Worm (Caenorhabditis elegans) whole organism, midembryonic: ENCODE data around the gene C27F2.9.
"Not testable (repeated sequence)": the region's sequence is repeated elsewhere in the genome, so short reads cannot be mapped to it uniquely, and the experiment has no call there.

Experiments used
- T22C8.4 ChIP-seq: fragments of 200-800 bp; sonication (Bioruptor generic); IDR thresholded peaks from 2 replicates; pipeline ENCODE4 v1.3.6; 2022; ENCODE audit warnings: missing genetic modification characterization, missing compliant biosample characterization
- cog-1 ChIP-seq: sonication (generic microtip); optimal IDR thresholded peaks from 2 replicates; lab custom pipeline; 2016; ENCODE audit warnings: missing genetic modification characterization, missing compliant biosample characterization
- flt-1 ChIP-seq: fragments of 200-800 bp; sonication (Bioruptor generic); IDR thresholded peaks from 2 replicates; pipeline ENCODE4 v1.3.6; 2022; ENCODE audit warnings: missing genetic modification characterization, missing compliant biosample characterization
- klf-2 ChIP-seq: fragments of 200-800 bp; sonication (Bioruptor generic); conservative IDR thresholded peaks from 2 replicates; pipeline ENCODE4 v1.3.6; 2022; ENCODE audit warnings: missing genetic modification reagents, missing genetic modification characterization, missing compliant biosample characterization
- med-1 ChIP-seq: sonication (generic microtip); optimal IDR thresholded peaks from 2 replicates; lab custom pipeline; 2017; ENCODE audit warnings: missing genetic modification characterization, mild to moderate bottlenecking, missing compliant biosample characterization, antibody characterized with exemption, missing genetic modification reagents; ENCODE audit not compliant: insufficient read depth
- ref-1 ChIP-seq: fragments of 200-800 bp; sonication (Bioruptor generic); conservative IDR thresholded peaks from 2 replicates; pipeline ENCODE4 v1.3.6; 2022; ENCODE audit warnings: missing genetic modification reagents, missing genetic modification characterization, missing compliant biosample characterization
- tab-1 ChIP-seq: fragments of 200-800 bp; sonication (Bioruptor generic); IDR thresholded peaks from 2 replicates; pipeline ENCODE4 v1.3.6; 2022; ENCODE audit warnings: missing genetic modification characterization, missing compliant biosample characterization
- ztf-23 ChIP-seq: fragments of 200-800 bp; sonication (Bioruptor generic); IDR thresholded peaks from 2 replicates; pipeline ENCODE4 v1.3.6; 2022; ENCODE audit warnings: missing genetic modification reagents, missing genetic modification characterization, missing compliant biosample characterization
- ztf-29 ChIP-seq: fragments of 200-800 bp; sonication (Bioruptor generic); IDR thresholded peaks from 2 replicates; pipeline ENCODE4 v1.3.6; 2022; ENCODE audit warnings: missing genetic modification reagents, missing genetic modification characterization, missing compliant biosample characterization

C27F2.9 gene

DNA sequence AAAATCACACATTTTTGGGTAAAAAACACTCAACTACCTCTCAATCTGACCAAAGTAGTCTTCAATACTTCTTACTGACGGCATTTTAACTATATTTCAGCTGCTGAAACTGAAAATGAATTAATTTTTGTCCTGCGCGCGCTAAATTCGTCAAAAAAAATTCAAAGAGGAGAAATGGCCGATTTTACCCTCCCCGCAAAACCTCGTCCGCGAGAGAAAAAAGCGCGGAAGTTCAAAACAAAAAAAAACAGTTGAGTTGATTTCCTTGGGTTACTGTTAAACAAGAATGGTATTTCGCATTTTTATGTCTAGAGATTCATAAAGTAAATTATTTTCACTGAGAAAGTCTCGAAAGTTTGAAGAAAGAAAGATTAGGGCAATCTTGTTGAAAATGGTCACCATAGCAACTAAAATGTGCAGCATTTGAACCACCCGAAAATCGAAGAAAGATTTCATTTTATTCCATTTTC is 24.0 kb upstream of the C27F2.9 start, which contains the start of the genes C27F2.10 and wdr-60:
C27F2.10 (minus strand) TSS at position 109 of the 470 bp plus-strand sequence.
wdr-60 (plus strand) TSS at position 420 of the 470 bp plus-strand sequence.
- TF ChIP-seq flt-1 (0 out of 2 replicates have a peak, but pooled peaks have one; percentile 42), ztf-29 (GFP tag; lab: Robert Waterston, UW) (no peak), ztf-23 (no peak), klf-2 (GFP tag; lab: Robert Waterston, UW) (no peak), T22C8.4 (GFP tag; lab: Robert Waterston, UW) (no peak), med-1 (GFP tag; lab: Kevin White, UChicago) (no peak)

DNA sequence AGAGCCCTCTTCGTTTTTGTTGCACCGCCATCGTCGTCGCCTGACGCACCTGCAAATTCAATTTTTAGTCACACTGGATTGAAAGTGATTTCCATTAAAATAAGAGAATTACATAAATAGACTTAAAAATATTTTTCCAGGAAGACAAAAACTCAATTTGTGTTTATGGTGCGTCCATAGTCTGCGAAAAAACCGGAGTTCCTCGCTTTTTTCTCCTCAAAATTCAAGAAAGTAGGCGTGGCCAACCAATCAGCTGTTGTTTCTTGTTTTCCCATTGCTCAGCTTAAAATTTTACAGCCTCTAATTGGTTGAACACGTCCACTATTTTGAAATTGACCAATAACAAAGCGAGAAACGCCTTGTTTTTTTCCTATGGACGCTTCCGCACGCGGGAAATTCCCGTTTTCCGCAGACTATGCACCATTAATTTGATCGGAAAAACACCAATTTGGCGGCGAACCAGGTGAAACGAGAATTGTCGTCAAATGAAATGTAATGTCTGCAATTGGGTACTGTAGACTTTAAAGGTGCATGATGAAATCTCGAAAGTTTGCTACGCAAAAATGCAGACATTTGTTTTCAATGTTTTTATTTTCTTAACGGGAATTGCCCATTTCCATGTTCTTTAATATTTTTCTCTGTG is 21.7 kb upstream of the C27F2.9 start, which contains the start of gene C27F2.7:
C27F2.7 (minus strand) TSS at position 51 of the 643 bp plus-strand sequence.
- TF ChIP-seq cog-1 (tag; lab: Kevin White, UChicago): no peak
- TF ChIP-seq flt-1: no peak
- TF ChIP-seq ztf-29 (GFP tag; lab: Robert Waterston, UW): no peak
- TF ChIP-seq T22C8.4 (GFP tag; lab: Robert Waterston, UW): no peak
- no peak for TF ChIP-seq med-1 (GFP tag; lab: Kevin White, UChicago)
- no peak for TF ChIP-seq ref-1 (GFP tag; lab: Robert Waterston, UW)

DNA sequence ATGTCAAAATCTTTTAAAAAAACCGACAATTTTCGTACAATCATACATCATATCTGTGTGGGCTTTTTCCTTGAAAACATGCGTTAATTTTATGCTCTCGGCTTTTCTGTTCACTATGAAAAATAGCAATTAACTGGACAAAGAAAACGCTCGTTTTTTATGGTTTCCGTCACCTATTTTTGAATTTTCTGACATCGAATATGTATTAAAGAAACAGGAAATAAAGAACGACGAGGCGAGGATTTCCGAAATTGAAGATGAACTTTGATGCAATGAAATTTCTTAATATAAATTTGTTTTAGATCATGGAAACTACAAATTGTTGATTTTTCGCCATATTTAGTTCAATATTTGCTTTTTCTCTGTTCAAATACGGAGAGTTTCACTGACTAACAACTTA is 21.1 kb upstream of the C27F2.9 start:
- TF ChIP-seq flt-1 (no peak), tab-1 (GFP tag; lab: Robert Waterston, UW) (no peak), ref-1 (GFP tag; lab: Robert Waterston, UW) (no peak), T22C8.4 (GFP tag; lab: Robert Waterston, UW) (no peak), ztf-23 (no peak), med-1 (GFP tag; lab: Kevin White, UChicago) (no peak), klf-2 (GFP tag; lab: Robert Waterston, UW) (no peak), cog-1 (tag; lab: Kevin White, UChicago) (no peak), ztf-29 (GFP tag; lab: Robert Waterston, UW) (no peak)

ce11 chrIII:4980367-4980766 is 17.5 kb upstream of the C27F2.9 start, which contains the start of gene C27F2.6:
Gene C27F2.6, minus strand, starts transcription at chrIII:4980467.
- not testable (repeated sequence) for TF ChIP-seq cog-1 (tag; lab: Kevin White, UChicago); ztf-29 (GFP tag; lab: Robert Waterston, UW); klf-2 (GFP tag; lab: Robert Waterston, UW)

- no peak for TF ChIP-seq tab-1 (GFP tag; lab: Robert Waterston, UW)
- TF ChIP-seq flt-1: no peak
- no peak for TF ChIP-seq cog-1 (tag; lab: Kevin White, UChicago)
- no peak for TF ChIP-seq ref-1 (GFP tag; lab: Robert Waterston, UW)
These were observed 5.3 kb upstream of the C27F2.9 start for ce11 chrIII:4968146-4968545.

ce11 chrIII:4967236-4967635 is 4.4 kb upstream of the C27F2.9 start:
- no peak for TF ChIP-seq ref-1 (GFP tag; lab: Robert Waterston, UW)
- TF ChIP-seq tab-1 (GFP tag; lab: Robert Waterston, UW): no peak

DNA sequence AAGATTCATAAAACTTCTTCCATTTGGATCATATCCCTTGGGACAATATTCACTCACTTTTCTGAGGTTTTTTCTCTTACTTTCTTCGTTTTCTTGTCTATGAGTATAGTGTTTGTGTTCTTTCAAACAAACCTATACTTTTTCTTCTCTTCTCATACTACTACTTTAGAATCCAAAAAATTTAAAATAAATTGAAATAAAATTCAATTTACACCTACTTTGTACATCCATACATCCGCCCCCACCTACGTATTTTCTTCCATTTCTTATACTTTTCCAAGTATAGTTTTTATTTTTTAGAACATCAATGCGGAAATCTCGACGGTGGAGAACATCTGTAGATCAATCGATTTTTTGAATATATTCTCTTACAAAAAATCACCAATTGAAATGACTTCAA is 2.4 kb upstream of the C27F2.9 start, which contains the start of gene nca-2:
nca-2 (plus strand) TSS at position 301 of the 400 bp plus-strand sequence.
- TF ChIP-seq ref-1 (GFP tag; lab: Robert Waterston, UW): no peak
- no peak for TF ChIP-seq flt-1
- no peak for TF ChIP-seq tab-1 (GFP tag; lab: Robert Waterston, UW)
- no peak for TF ChIP-seq klf-2 (GFP tag; lab: Robert Waterston, UW)
- TF ChIP-seq med-1 (GFP tag; lab: Kevin White, UChicago): no peak
- no peak for TF ChIP-seq ztf-23

DNA sequence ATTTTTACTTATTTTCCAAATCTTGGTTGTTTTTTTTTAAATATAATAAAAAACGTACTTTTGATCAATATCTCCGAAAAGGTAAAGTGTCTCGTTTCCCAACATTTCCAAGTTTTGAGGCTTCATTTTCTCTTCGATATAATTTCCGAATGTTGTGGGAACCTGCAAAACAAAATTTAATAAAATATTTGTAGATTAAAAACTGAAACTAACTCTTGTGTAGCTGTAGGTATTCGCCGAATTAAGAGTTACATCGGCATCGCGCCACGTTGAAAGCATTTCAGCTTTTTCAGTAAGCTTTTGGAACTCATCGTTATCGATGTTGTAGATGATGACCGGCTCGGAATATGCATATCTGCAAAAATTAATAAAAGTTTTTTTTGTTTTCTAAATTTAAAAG is 451 bp downstream of the C27F2.9 start, which contains the start of gene vps-22:
vps-22 (minus strand) TSS at position 101 of the 400 bp plus-strand sequence.
- no peak for TF ChIP-seq flt-1
- TF ChIP-seq ztf-29 (GFP tag; lab: Robert Waterston, UW): no peak
- no peak for TF ChIP-seq cog-1 (tag; lab: Kevin White, UChicago)
- TF ChIP-seq ztf-23: no peak
- TF ChIP-seq tab-1 (GFP tag; lab: Robert Waterston, UW): no peak
- TF ChIP-seq T22C8.4 (GFP tag; lab: Robert Waterston, UW): no peak
- TF ChIP-seq klf-2 (GFP tag; lab: Robert Waterston, UW): no peak
- no peak for TF ChIP-seq ref-1 (GFP tag; lab: Robert Waterston, UW)
- TF ChIP-seq med-1 (GFP tag; lab: Kevin White, UChicago): no peak

- TF ChIP-seq tab-1 (GFP tag; lab: Robert Waterston, UW) (no peak), cog-1 (tag; lab: Kevin White, UChicago) (no peak), med-1 (GFP tag; lab: Kevin White, UChicago) (no peak), ref-1 (GFP tag; lab: Robert Waterston, UW) (no peak), flt-1 (no peak), ztf-29 (GFP tag; lab: Robert Waterston, UW) (no peak), ztf-23 (no peak)
These were observed 1.6 kb downstream of the C27F2.9 start for ce11 chrIII:4961281-4961680.

DNA sequence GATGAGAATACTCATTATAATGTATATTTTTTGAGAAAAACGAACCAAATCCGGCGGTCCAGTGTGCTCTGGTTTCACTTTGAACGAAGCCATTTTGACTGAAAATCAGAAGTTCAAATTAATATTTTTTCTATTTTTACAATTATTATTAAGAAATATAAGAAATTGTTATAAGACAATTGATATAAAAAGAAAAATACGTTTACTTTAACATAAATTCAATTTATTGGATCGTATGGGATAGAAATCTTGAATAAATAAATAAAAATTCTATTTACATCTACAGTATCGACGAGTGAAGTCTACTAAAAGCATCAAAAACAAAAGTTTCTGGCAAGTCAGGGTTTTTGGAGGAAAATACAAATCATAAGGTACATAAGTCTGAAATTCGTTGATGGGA is 2.6 kb downstream of the C27F2.9 start, which contains the start of gene C27F2.4:
C27F2.4 (minus strand) TSS at position 101 of the 400 bp plus-strand sequence.
- TF ChIP-seq ref-1 (GFP tag; lab: Robert Waterston, UW) (no peak), tab-1 (GFP tag; lab: Robert Waterston, UW) (no peak), ztf-29 (GFP tag; lab: Robert Waterston, UW) (no peak), flt-1 (no peak), med-1 (GFP tag; lab: Kevin White, UChicago) (no peak), cog-1 (tag; lab: Kevin White, UChicago) (no peak), klf-2 (GFP tag; lab: Robert Waterston, UW) (no peak), ztf-23 (no peak)
